Worm (Caenorhabditis elegans) whole organism, mixed stage, embryonic: ENCODE measurements around the gene Y37D8A.26.

Experiments
- blmp-1 ChIP-seq: fragments of 150-350 bp; optimal IDR thresholded peaks from 2 replicates; lab custom pipeline; 2014; ENCODE audit warnings: missing biosample characterization, missing genetic modification characterization
- ceh-39 ChIP-seq: fragments of 150-350 bp; optimal IDR thresholded peaks from 2 replicates; lab custom pipeline; 2014; ENCODE audit warnings: missing biosample characterization, missing genetic modification characterization
- ceh-83 ChIP-seq: fragments of 200-800 bp; sonication (Bioruptor generic); optimal IDR thresholded peaks from 2 replicates; lab custom pipeline; 2018; ENCODE audit warnings: mild to moderate bottlenecking, missing genetic modification characterization, missing compliant biosample characterization
- cnd-1 ChIP-seq: fragments of 200-800 bp; sonication (Bioruptor generic); optimal IDR thresholded peaks from 2 replicates; lab custom pipeline; 2018; ENCODE audit warnings: mild to moderate bottlenecking, missing genetic modification characterization, missing compliant biosample characterization
- hlh-1 ChIP-seq: fragments of 150-350 bp; optimal IDR thresholded peaks from 2 replicates; lab custom pipeline; 2014; ENCODE audit warnings: missing biosample characterization, missing genetic modification reagents, missing genetic modification characterization
- lin-13 ChIP-seq: fragments of 150-350 bp; optimal IDR thresholded peaks from 2 replicates; lab custom pipeline; 2014; ENCODE audit warnings: missing biosample characterization, missing genetic modification characterization
- lsy-2 ChIP-seq: fragments of 150-350 bp; optimal IDR thresholded peaks from 2 replicates; lab custom pipeline; 2014; ENCODE audit warnings: missing biosample characterization, missing genetic modification characterization
- mab-5 ChIP-seq: fragments of 150-350 bp; optimal IDR thresholded peaks from 2 replicates; lab custom pipeline; 2014; ENCODE audit warnings: missing biosample characterization, missing genetic modification characterization
- nhr-12 ChIP-seq: fragments of 150-350 bp; optimal IDR thresholded peaks from 2 replicates; lab custom pipeline; 2014; ENCODE audit warnings: missing biosample characterization, missing genetic modification characterization
- nhr-76 ChIP-seq: sonication (generic microtip); optimal IDR thresholded peaks from 2 replicates; lab custom pipeline; 2017; ENCODE audit warnings: missing biosample characterization, missing genetic modification characterization
- snpc-4 ChIP-seq: fragments of 150-350 bp; optimal IDR thresholded peaks from 2 replicates; lab custom pipeline; 2014; ENCODE audit warnings: missing biosample characterization, missing genetic modification characterization
- sptf-1 ChIP-seq: sonication (generic microtip); optimal IDR thresholded peaks from 2 replicates; lab custom pipeline; 2017; ENCODE audit warnings: mild to moderate bottlenecking, missing genetic modification characterization, moderate library complexity, missing compliant biosample characterization
- unc-120 ChIP-seq: sonication (generic microtip); optimal IDR thresholded peaks from 2 replicates; lab custom pipeline; 2017; ENCODE audit warnings: missing genetic modification characterization, missing compliant biosample characterization; ENCODE audit not compliant: poor library complexity, severe bottlenecking
- unc-39 ChIP-seq: fragments of 150-350 bp; optimal IDR thresholded peaks from 2 replicates; lab custom pipeline; 2014; ENCODE audit warnings: missing biosample characterization, missing genetic modification characterization

DNA sequence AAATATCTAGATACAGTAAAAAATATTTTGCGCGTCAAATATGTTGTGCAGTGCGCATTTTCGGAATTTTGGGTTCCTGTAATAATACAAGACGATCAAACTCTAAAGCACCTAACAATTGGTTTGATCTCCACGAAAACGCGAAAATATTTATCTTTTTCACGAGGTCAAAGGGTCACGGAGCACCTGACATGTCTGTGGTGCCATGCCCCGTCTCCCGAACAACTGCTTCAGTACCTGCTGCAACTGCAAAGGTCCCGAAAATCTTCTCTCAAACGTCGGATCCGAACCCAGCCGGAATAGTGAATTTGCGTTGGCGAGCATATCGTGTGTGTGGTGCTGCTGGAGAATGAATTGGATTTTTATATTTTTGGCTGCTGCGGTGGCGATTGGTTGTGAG lies 36.6 kb downstream of the Y37D8A.26 start, which contains the start of the genes Y37D8A.2 and Y37D8A.25:
- TF ChIP-seq lin-13 = no peak
- TF ChIP-seq snpc-4 = no peak
- TF ChIP-seq nhr-76 = no peak
- TF ChIP-seq sptf-1 (tag; lab: Kevin White, UChicago) = no peak
- TF ChIP-seq mab-5 = no peak
- TF ChIP-seq cnd-1 (tag; lab: Kevin White, UChicago) = no peak
- TF ChIP-seq lsy-2 (tag; lab: Kevin White, UChicago) = no peak
- no peak for TF ChIP-seq unc-120 (tag; lab: Kevin White, UChicago)
- TF ChIP-seq blmp-1 (tag; lab: Kevin White, UChicago) = no peak
- TF ChIP-seq unc-39 = no peak
- TF ChIP-seq nhr-12 (tag; lab: Kevin White, UChicago) = no peak
- no peak for TF ChIP-seq ceh-39 (tag; lab: Kevin White, UChicago)
- TF ChIP-seq ceh-83 = no peak
- TF ChIP-seq hlh-1 = peak; percentile 81
